Worm (Caenorhabditis elegans): ENCODE measurements around the gene C07A4.3.

The C07A4.3 gene

DNA sequence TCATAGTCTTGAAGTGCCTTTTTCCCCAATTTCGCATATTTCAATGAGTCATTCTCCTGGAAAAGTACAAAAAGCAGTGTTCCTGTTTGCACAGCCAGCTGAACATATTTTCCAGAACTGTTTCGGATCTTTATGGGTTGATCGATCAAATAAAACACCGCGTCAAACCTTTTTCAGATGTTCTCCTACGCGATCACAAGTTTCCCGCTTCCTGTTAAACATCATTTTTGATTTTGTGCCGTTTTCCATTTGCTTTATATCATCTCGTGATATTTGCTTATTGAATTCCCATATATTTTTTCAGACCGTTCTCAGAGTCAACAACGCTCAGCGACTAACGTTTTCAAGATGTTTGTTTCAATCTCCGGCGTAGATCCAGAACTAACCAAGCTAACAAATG, at the start of gene C07A4.3:
C07A4.3 (plus strand) TSS at position 301 of the 400 bp plus-strand sequence.
- TF ChIP-seq ztf-11 (tag; optimal IDR thresholded peaks at IDR 0.05), result no peak
- no peak for TF ChIP-seq nhr-12 (tag; optimal IDR thresholded peaks at IDR 0.05)
- TF ChIP-seq unc-62 (GFP tag; optimal IDR thresholded peaks at IDR 0.05), result no peak
- no peak for TF ChIP-seq lsy-2 (tag; optimal IDR thresholded peaks at IDR 0.05)
- TF ChIP-seq bed-3 (GFP tag; optimal IDR thresholded peaks at IDR 0.05), result no peak
- TF ChIP-seq ceh-43 (GFP tag; optimal IDR thresholded peaks at IDR 0.05), result no peak
- no peak for TF ChIP-seq sem-2 (GFP tag; optimal IDR thresholded peaks at IDR 0.05)
- TF ChIP-seq zip-8 (tag; optimal IDR thresholded peaks at IDR 0.05), result no peak
- no peak for TF ChIP-seq ces-1 (GFP tag; optimal IDR thresholded peaks at IDR 0.05)
- no peak for TF ChIP-seq pha-4 (tag; optimal IDR thresholded peaks at IDR 0.05)
- no peak for TF ChIP-seq M03D4.4 (tag; optimal IDR thresholded peaks at IDR 0.05)
- no peak for TF ChIP-seq elt-1 (tag; optimal IDR thresholded peaks at IDR 0.05; ENCODE audit: borderline replicate concordance, insufficient read depth)
- TF ChIP-seq tbx-8 (GFP tag; optimal IDR thresholded peaks at IDR 0.05), result no peak
- no peak for TF ChIP-seq nhr-76 (tag; optimal IDR thresholded peaks at IDR 0.05)
- no peak for TF ChIP-seq snpc-4 (tag; optimal IDR thresholded peaks at IDR 0.05)
- TF ChIP-seq ceh-83 (GFP tag; optimal IDR thresholded peaks at IDR 0.05), result no peak
- no peak for TF ChIP-seq sptf-1 (tag; optimal IDR thresholded peaks at IDR 0.05)
- no peak for TF ChIP-seq cnd-1 (tag; optimal IDR thresholded peaks at IDR 0.05)
- TF ChIP-seq flh-1 (GFP tag; optimal IDR thresholded peaks at IDR 0.05), result no peak
- TF ChIP-seq unc-39 (tag; optimal IDR thresholded peaks at IDR 0.05), result no peak

DNA sequence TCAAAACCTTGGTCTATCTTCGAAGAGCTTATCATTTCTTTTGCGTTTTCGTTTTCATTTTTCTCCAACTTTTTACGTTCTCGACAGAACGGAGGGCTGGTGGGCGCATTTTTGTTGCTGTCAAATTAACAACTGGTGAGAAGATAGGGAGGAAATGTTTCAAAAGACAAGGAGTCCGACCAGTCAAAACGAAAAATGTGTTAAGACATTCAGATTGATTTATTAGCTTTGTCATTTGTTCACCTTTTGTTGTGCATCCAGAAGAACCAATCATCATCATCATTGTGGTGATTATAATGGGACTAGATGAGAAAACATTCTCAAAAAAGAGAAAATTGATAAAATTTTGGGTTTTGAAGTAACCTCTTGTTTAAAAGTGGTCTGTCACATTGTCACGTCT, 44.6 kb upstream of the C07A4.3 start:
- TF ChIP-seq pha-4 (tag; optimal IDR thresholded peaks at IDR 0.05) (no peak), elt-1 (tag; optimal IDR thresholded peaks at IDR 0.05; ENCODE audit: borderline replicate concordance, insufficient read depth) (no peak), ceh-83 (GFP tag; optimal IDR thresholded peaks at IDR 0.05) (no peak), nhr-12 (tag; optimal IDR thresholded peaks at IDR 0.05) (no peak), hlh-1 (tag; optimal IDR thresholded peaks at IDR 0.05) (peak; percentile 23), unc-62 (GFP tag; optimal IDR thresholded peaks at IDR 0.05) (peak; percentile 70), ces-1 (GFP tag; optimal IDR thresholded peaks at IDR 0.05) (no peak), ztf-11 (tag; optimal IDR thresholded peaks at IDR 0.05) (no peak)

DNA sequence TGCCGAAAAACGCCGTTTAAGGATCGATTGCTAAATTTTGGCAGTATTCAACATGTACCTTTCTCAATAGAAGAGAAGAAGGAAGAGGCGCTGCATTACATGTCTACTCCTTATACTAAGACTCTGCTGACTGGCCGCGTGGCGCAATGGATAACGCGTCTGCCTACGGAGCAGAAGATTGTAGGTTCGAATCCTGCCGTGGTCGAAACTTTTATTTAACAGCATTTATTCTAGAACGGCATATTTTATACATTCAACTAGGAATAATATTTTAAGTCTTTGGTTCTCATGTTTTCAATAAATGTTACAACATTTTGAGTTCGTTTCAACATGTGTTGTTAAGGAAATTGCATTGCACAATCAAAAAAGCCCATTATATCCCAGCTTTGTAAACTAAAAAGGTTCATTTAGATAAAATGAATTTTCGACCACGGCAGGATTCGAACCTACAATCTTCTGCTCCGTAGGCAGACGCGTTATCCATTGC, 42.2 kb upstream of the C07A4.3 start:
- TF ChIP-seq unc-120 (tag; optimal IDR thresholded peaks at IDR 0.05; ENCODE audit: poor library complexity, severe bottlenecking) (peak; percentile 64), pha-4 (tag; optimal IDR thresholded peaks at IDR 0.05) (peak; percentile 53), cnd-1 (tag; optimal IDR thresholded peaks at IDR 0.05) (peak; percentile 81), lin-32 (GFP tag; optimal IDR thresholded peaks at IDR 0.05) (peak; percentile 60), ham-2 (GFP tag; optimal IDR thresholded peaks at IDR 0.05) (peak; percentile 59), tbx-8 (GFP tag; optimal IDR thresholded peaks at IDR 0.05) (peak; percentile 49), ceh-83 (GFP tag; optimal IDR thresholded peaks at IDR 0.05) (peak; percentile 88), bed-3 (GFP tag; optimal IDR thresholded peaks at IDR 0.05) (peak; percentile 65), mep-1 (tag; optimal IDR thresholded peaks at IDR 0.05) (peak; percentile 28), mls-2 (tag; optimal IDR thresholded peaks at IDR 0.05) (peak; percentile 81), M03D4.4 (tag; optimal IDR thresholded peaks at IDR 0.05) (peak; percentile 84), sptf-1 (tag; optimal IDR thresholded peaks at IDR 0.05) (peak; percentile 82), flh-1 (GFP tag; optimal IDR thresholded peaks at IDR 0.05) (peak; percentile 21), unc-62 (GFP tag; optimal IDR thresholded peaks at IDR 0.05) (peak; percentile 38), drap-1 (GFP tag; optimal IDR thresholded peaks at IDR 0.05) (peak; percentile 86), elt-1 (tag; optimal IDR thresholded peaks at IDR 0.05; ENCODE audit: borderline replicate concordance, insufficient read depth) (peak; percentile 22), sem-2 (GFP tag; optimal IDR thresholded peaks at IDR 0.05) (peak; percentile 70), ces-1 (GFP tag; optimal IDR thresholded peaks at IDR 0.05) (peak; percentile 23), ceh-43 (GFP tag; optimal IDR thresholded peaks at IDR 0.05) (peak; percentile 29)

DNA sequence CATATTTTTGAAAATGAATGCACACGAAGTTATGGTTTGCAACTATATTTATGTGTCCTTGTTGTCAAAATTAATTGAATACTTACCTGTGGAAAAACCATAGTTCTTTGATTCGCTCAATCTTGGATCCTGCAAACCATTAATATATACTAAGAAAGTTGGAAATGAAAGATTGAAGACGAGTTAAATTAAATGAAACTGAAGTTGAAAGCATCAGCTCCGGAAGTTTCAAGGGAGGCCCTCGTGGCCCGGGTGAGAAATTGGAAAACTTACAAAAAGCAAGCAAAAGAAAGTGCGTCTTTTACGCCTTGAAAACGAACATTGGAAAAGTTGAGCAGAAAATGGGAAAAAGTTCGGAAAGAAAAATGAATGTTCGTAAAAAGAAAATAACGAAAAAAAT, 41.7 kb upstream of the C07A4.3 start, which contains the start of gene unc-58:
unc-58 (minus strand) TSS at position 101 of the 400 bp plus-strand sequence.
- TF ChIP-seq drap-1 (GFP tag; optimal IDR thresholded peaks at IDR 0.05), result no peak
- TF ChIP-seq mab-5 (tag; optimal IDR thresholded peaks at IDR 0.05), result no peak
- TF ChIP-seq mls-2 (tag; optimal IDR thresholded peaks at IDR 0.05), result no peak
- TF ChIP-seq zip-8 (tag; optimal IDR thresholded peaks at IDR 0.05), result no peak
- no peak for TF ChIP-seq sptf-1 (tag; optimal IDR thresholded peaks at IDR 0.05)
- no peak for TF ChIP-seq lsy-2 (tag; optimal IDR thresholded peaks at IDR 0.05)
- no peak for TF ChIP-seq unc-120 (tag; optimal IDR thresholded peaks at IDR 0.05; ENCODE audit: poor library complexity, severe bottlenecking)
- no peak for TF ChIP-seq elt-3 (tag; optimal IDR thresholded peaks at IDR 0.05)
- no peak for TF ChIP-seq elt-1 (tag; optimal IDR thresholded peaks at IDR 0.05; ENCODE audit: borderline replicate concordance, insufficient read depth)
- TF ChIP-seq ham-2 (GFP tag; optimal IDR thresholded peaks at IDR 0.05), result no peak
- TF ChIP-seq lin-13 (tag; optimal IDR thresholded peaks at IDR 0.05), result no peak
- no peak for TF ChIP-seq nhr-2 (tag; optimal IDR thresholded peaks at IDR 0.05)
- no peak for TF ChIP-seq sem-2 (GFP tag; optimal IDR thresholded peaks at IDR 0.05)
- TF ChIP-seq nhr-28 (tag; optimal IDR thresholded peaks at IDR 0.05), result no peak
- TF ChIP-seq lin-32 (GFP tag; optimal IDR thresholded peaks at IDR 0.05), result no peak
- no peak for TF ChIP-seq nhr-76 (tag; optimal IDR thresholded peaks at IDR 0.05)
- TF ChIP-seq blmp-1 (tag; optimal IDR thresholded peaks at IDR 0.05), result no peak
- no peak for TF ChIP-seq flh-1 (GFP tag; optimal IDR thresholded peaks at IDR 0.05)

Measured in whole organism, mixed stage, embryonic.